Worm (Caenorhabditis elegans) whole organism, L2 larva: ENCODE results near the gene T28A11.18.

Experiments
- C34F6.9 ChIP-seq: fragments of 150-350 bp; optimal IDR thresholded peaks from 2 replicates; lab custom pipeline; 2014; ENCODE audit warnings: missing biosample characterization, missing genetic modification characterization
- F13H6.1 ChIP-seq: sonication (generic microtip); optimal IDR thresholded peaks from 2 replicates; lab custom pipeline; 2016; ENCODE audit warnings: missing genetic modification characterization, missing compliant biosample characterization
- alr-1 ChIP-seq: fragments of 150-350 bp; optimal IDR thresholded peaks from 2 replicates; lab custom pipeline; 2014; ENCODE audit warnings: missing biosample characterization, missing genetic modification characterization
- aly-2 ChIP-seq: fragments of 150-350 bp; optimal IDR thresholded peaks from 2 replicates; lab custom pipeline; 2014; ENCODE audit warnings: missing biosample characterization, missing genetic modification characterization
- ama-1 ChIP-seq: fragments of 150-350 bp; optimal IDR thresholded peaks from 2 replicates; lab custom pipeline; 2018; ENCODE audit warnings: inconsistent platforms
- blmp-1 ChIP-seq: sonication (generic microtip); optimal IDR thresholded peaks from 2 replicates; lab custom pipeline; 2017; ENCODE audit warnings: missing genetic modification characterization, mild to moderate bottlenecking, missing compliant biosample characterization, antibody characterized with exemption, moderate library complexity; ENCODE audit not compliant: insufficient read depth
- ceh-16 ChIP-seq: fragments of 150-350 bp; optimal IDR thresholded peaks from 2 replicates; lab custom pipeline; 2014; ENCODE audit warnings: missing biosample characterization, missing genetic modification characterization
- crh-2 ChIP-seq: sonication (generic microtip); optimal IDR thresholded peaks from 2 replicates; lab custom pipeline; 2017; ENCODE audit warnings: missing biosample characterization, missing genetic modification characterization
- dmd-4 ChIP-seq: sonication (generic microtip); optimal IDR thresholded peaks from 2 replicates; lab custom pipeline; 2017; ENCODE audit warnings: missing biosample characterization, missing genetic modification characterization
- egl-27 ChIP-seq: sonication (generic microtip); optimal IDR thresholded peaks from 3 replicates; lab custom pipeline; 2017; ENCODE audit warnings: missing biosample characterization, missing genetic modification reagents, missing genetic modification characterization
- elt-1 ChIP-seq: fragments of 150-350 bp; optimal IDR thresholded peaks from 2 replicates; lab custom pipeline; 2014; ENCODE audit warnings: missing biosample characterization, missing genetic modification characterization
- fos-1 ChIP-seq: fragments of 150-350 bp; optimal IDR thresholded peaks from 2 replicates; lab custom pipeline; 2014; ENCODE audit warnings: missing biosample characterization, missing genetic modification characterization
- gmeb-1 ChIP-seq: fragments of 150-350 bp; optimal IDR thresholded peaks from 2 replicates; lab custom pipeline; 2014; ENCODE audit warnings: missing biosample characterization, missing genetic modification characterization
- lin-11 ChIP-seq: fragments of 150-350 bp; sonication (generic microtip); optimal IDR thresholded peaks from 2 replicates; lab custom pipeline; 2014; ENCODE audit warnings: missing biosample characterization, missing genetic modification characterization, inconsistent platforms, mixed read lengths
- lin-13 ChIP-seq: fragments of 150-350 bp; optimal IDR thresholded peaks from 2 replicates; lab custom pipeline; 2014; ENCODE audit warnings: missing biosample characterization, missing genetic modification reagents, missing genetic modification characterization
- lin-39 ChIP-seq: fragments of 150-350 bp; optimal IDR thresholded peaks from 2 replicates; lab custom pipeline; 2014; ENCODE audit warnings: missing biosample characterization, missing genetic modification reagents, missing genetic modification characterization
- lsy-2 ChIP-seq, 2 experiments: fragments of 150-350 bp in 1 of 2; sonication (generic microtip) in 1 of 2; optimal IDR thresholded peaks; 2 replicates each; lab custom pipeline; 2014 to 2017; ENCODE audit warnings: missing biosample characterization in 2 of 2, missing genetic modification characterization in 2 of 2
- mbf-1 ChIP-seq: sonication (generic microtip); optimal IDR thresholded peaks from 2 replicates; lab custom pipeline; 2017; ENCODE audit warnings: missing biosample characterization, missing genetic modification characterization
- mdl-1 ChIP-seq, 2 experiments: fragments of 150-350 bp in 1 of 2; sonication (generic microtip) in 1 of 2; optimal IDR thresholded peaks; 2 replicates each; lab custom pipeline; 2017; ENCODE audit warnings: missing biosample characterization in 2 of 2, missing genetic modification characterization in 2 of 2
- nhr-12 ChIP-seq: fragments of 150-350 bp; optimal IDR thresholded peaks from 2 replicates; lab custom pipeline; 2014; ENCODE audit warnings: missing biosample characterization, missing genetic modification characterization
- nhr-129 ChIP-seq: fragments of 150-350 bp; optimal IDR thresholded peaks from 2 replicates; lab custom pipeline; 2014; ENCODE audit warnings: missing biosample characterization, missing genetic modification characterization
- nhr-21 ChIP-seq: fragments of 150-350 bp; optimal IDR thresholded peaks from 2 replicates; lab custom pipeline; 2014; ENCODE audit warnings: missing biosample characterization, missing genetic modification characterization
- nhr-237 ChIP-seq: fragments of 150-350 bp; optimal IDR thresholded peaks from 2 replicates; lab custom pipeline; 2014; ENCODE audit warnings: missing biosample characterization, missing genetic modification characterization
- nhr-25 ChIP-seq: fragments of 150-350 bp; sonication (generic microtip); optimal IDR thresholded peaks from 3 replicates; lab custom pipeline; 2014; ENCODE audit warnings: missing biosample characterization, missing genetic modification characterization
- nhr-6 ChIP-seq: fragments of 150-350 bp; optimal IDR thresholded peaks from 2 replicates; lab custom pipeline; 2014; ENCODE audit warnings: missing biosample characterization, missing genetic modification characterization
- nhr-77 ChIP-seq: fragments of 150-350 bp; optimal IDR thresholded peaks from 2 replicates; lab custom pipeline; 2014; ENCODE audit warnings: missing biosample characterization, missing genetic modification characterization
- peb-1 ChIP-seq: fragments of 150-350 bp; optimal IDR thresholded peaks from 2 replicates; lab custom pipeline; 2014; ENCODE audit warnings: missing biosample characterization, missing genetic modification characterization
- sem-4 ChIP-seq: fragments of 150-350 bp; optimal IDR thresholded peaks from 2 replicates; lab custom pipeline; 2014; ENCODE audit warnings: missing biosample characterization, missing genetic modification reagents, missing genetic modification characterization
- sma-3 ChIP-seq: sonication (generic microtip); optimal IDR thresholded peaks from 2 replicates; lab custom pipeline; 2016; ENCODE audit warnings: missing genetic modification reagents, missing genetic modification characterization, missing compliant biosample characterization
- sma-9 ChIP-seq, 2 experiments: fragments of 150-350 bp in 1 of 2; sonication (generic microtip) in 1 of 2; optimal IDR thresholded peaks; 2 replicates each; lab custom pipeline; 2014 to 2016; ENCODE audit warnings: missing genetic modification characterization in 2 of 2, mild to moderate bottlenecking in 1 of 2, missing biosample characterization in 1 of 2, missing compliant biosample characterization in 1 of 2, missing genetic modification reagents in 1 of 2, moderate library complexity in 1 of 2
- snpc-4 ChIP-seq: fragments of 150-350 bp; optimal IDR thresholded peaks from 2 replicates; lab custom pipeline; 2014; ENCODE audit warnings: missing biosample characterization, missing genetic modification characterization
- unc-55 ChIP-seq: fragments of 150-350 bp; sonication (generic microtip); optimal IDR thresholded peaks from 3 replicates; lab custom pipeline; 2014; ENCODE audit warnings: missing biosample characterization, missing genetic modification reagents, missing genetic modification characterization
- unc-62 ChIP-seq: fragments of 150-350 bp; optimal IDR thresholded peaks from 2 replicates; lab custom pipeline; 2014; ENCODE audit warnings: missing biosample characterization, missing genetic modification reagents, missing genetic modification characterization
- zag-1 ChIP-seq: fragments of 150-350 bp; optimal IDR thresholded peaks from 2 replicates; lab custom pipeline; 2014; ENCODE audit warnings: missing biosample characterization, missing genetic modification characterization
- ztf-4 ChIP-seq: fragments of 150-350 bp; optimal IDR thresholded peaks from 2 replicates; lab custom pipeline; 2014; ENCODE audit warnings: missing biosample characterization, missing genetic modification characterization

The T28A11.18 gene

DNA sequence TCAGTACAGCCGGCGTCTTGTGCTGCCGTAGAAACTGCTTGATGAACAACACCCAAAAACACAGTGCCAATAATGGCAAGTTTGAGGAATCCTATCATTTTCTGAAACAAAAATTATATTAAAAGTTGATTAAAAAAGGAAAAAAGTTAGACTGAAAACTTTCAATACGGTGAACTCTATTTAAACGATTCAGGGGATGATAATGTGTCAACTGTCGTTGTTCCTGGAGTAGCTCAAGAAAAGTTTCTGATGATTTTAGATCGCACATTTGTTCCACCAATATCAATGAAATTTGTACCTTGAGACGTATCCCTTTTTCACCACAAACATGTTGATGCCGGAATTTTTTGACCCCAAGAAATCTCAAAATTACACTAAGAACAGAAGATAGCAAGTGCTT lies at the start of gene T28A11.18:
TSS of gene T28A11.18 (minus strand) at position 101 of the 400 bp plus-strand sequence.
- no peak for TF ChIP-seq lsy-2 (tag; optimal IDR thresholded peaks at IDR 0.05; lab: Kevin White, UChicago)
- TF ChIP-seq, all 48 proteins: peak for 0

DNA sequence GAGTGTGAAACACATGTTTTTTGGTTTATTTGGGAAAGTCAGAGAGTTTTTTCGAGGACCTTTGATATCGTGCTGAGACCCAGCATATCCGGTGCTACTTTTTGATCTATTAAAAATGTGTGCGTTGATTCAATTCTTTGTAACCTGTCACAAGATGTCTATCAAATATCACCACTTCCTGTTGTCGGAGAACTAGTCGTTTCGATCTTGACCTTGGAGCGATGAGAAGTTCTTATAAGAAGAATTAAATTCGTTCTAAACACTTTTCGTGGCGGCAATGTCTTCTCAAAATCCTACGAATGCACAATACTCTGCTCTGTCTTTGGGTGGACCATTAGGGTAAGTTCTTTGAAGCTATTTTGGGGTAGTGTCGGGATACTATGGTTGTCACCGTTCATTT lies 48.3 kb upstream of the T28A11.18 start, which contains the start of gene F35F10.1:
TSS of gene F35F10.1 (plus strand) at position 200 of the 400 bp plus-strand sequence.
- no peak for TF ChIP-seq ztf-4 (tag; lab: Kevin White, UChicago)
- TF ChIP-seq sma-9 (GFP tag; optimal IDR thresholded peaks at IDR 0.05; lab: Kevin White, UChicago): peak; percentile 70
- TF ChIP-seq sma-9 (tag; optimal IDR thresholded peaks at IDR 0.05; lab: Kevin White, UChicago): no peak

DNA sequence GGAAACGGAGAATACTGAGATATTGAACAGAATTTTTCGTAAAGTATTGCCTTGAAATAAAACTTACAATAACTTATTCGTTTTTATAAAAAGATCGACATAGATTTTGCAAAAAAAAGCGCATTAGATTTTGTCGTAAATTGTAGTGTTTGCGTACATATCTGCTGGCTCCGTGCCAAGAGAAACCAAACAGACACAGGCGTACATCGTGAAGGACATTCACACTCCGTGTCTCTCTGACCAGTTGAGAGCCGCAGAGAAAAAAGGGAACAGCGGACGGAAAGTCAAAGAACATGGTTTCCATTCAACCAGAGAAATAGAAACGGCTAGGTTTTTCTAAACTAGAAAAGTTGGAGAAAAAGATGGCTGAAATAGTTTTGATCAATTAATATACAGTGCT lies 47.5 kb upstream of the T28A11.18 start, which contains the start of gene arrd-19:
TSS of gene arrd-19 (minus strand) at position 209 of the 400 bp plus-strand sequence.
- peak; percentile 76 for TF ChIP-seq nhr-6 (tag; lab: Kevin White, UChicago)
- peak; percentile 41 to 88 for TF ChIP-seq lsy-2 (tag; optimal IDR thresholded peaks at IDR 0.05; lab: Kevin White, UChicago)
- peak; percentile 80 for TF ChIP-seq nhr-129 (tag; lab: Kevin White, UChicago)
- peak; percentile 82 for TF ChIP-seq nhr-21
- no peak for TF ChIP-seq ama-1 (lab: Kevin White, UChicago)
- TF ChIP-seq unc-55: peak; percentile 69
- peak; percentile 84 for TF ChIP-seq nhr-25 (tag; lab: Kevin White, UChicago)
- TF ChIP-seq gmeb-1 (tag; lab: Kevin White, UChicago): peak; percentile 47
- peak; percentile 91 for TF ChIP-seq C34F6.9 (tag; lab: Kevin White, UChicago)
- peak; percentile 64 for TF ChIP-seq zag-1 (tag; lab: Kevin White, UChicago)
- TF ChIP-seq ceh-16: no peak
- no peak for TF ChIP-seq peb-1 (tag; lab: Kevin White, UChicago)
- TF ChIP-seq mdl-1 (tag; optimal IDR thresholded peaks at IDR 0.05; lab: Kevin White, UChicago): peak; percentile 58 to 65
- peak; percentile 72 for TF ChIP-seq fos-1 (tag; lab: Kevin White, UChicago)
- TF ChIP-seq blmp-1 (tag; lab: Kevin White, UChicago): peak; percentile 68
- peak; percentile 72 for TF ChIP-seq sma-3 (GFP tag; lab: Kevin White, UChicago)
- peak; percentile 76 for TF ChIP-seq lin-13
- TF ChIP-seq sem-4: peak; percentile 64
- TF ChIP-seq aly-2 (tag; lab: Kevin White, UChicago): no peak
- TF ChIP-seq alr-1 (tag; lab: Kevin White, UChicago): no peak
- peak; percentile 40 for TF ChIP-seq ztf-4 (tag; lab: Kevin White, UChicago)
- no peak for TF ChIP-seq unc-62 (GFP tag; lab: Kevin White, UChicago)
- peak; percentile 91 for TF ChIP-seq F13H6.1 (tag; lab: Kevin White, UChicago)
- TF ChIP-seq sma-9 (GFP tag; optimal IDR thresholded peaks at IDR 0.05; lab: Kevin White, UChicago): peak; percentile 98
- no peak for TF ChIP-seq sma-9 (tag; optimal IDR thresholded peaks at IDR 0.05; lab: Kevin White, UChicago)
- TF ChIP-seq lin-11 (tag; lab: Kevin White, UChicago): peak; percentile 24
- peak; percentile 31 for TF ChIP-seq snpc-4 (tag; lab: Kevin White, UChicago)
- peak; percentile 80 for TF ChIP-seq crh-2 (tag; lab: Kevin White, UChicago)
- TF ChIP-seq nhr-77 (tag; lab: Kevin White, UChicago): no peak
- TF ChIP-seq egl-27 (tag; lab: Kevin White, UChicago): peak; percentile 78
- TF ChIP-seq nhr-237: no peak

ce11 chrV:3312067-3312666 lies 44.3 kb upstream of the T28A11.18 start, which contains the start of gene arrd-18:
Gene arrd-18, minus strand, starts transcription at chrV:3312117.
- peak; percentile 59 for TF ChIP-seq C34F6.9 (tag; lab: Kevin White, UChicago)
- TF ChIP-seq sma-9 (GFP tag; optimal IDR thresholded peaks at IDR 0.05; lab: Kevin White, UChicago): peak; percentile 87
- no peak for TF ChIP-seq sma-9 (tag; optimal IDR thresholded peaks at IDR 0.05; lab: Kevin White, UChicago)
- TF ChIP-seq unc-55: peak; percentile 40
- peak; percentile 83 for TF ChIP-seq F13H6.1 (tag; lab: Kevin White, UChicago)
- TF ChIP-seq lin-39: no peak
- TF ChIP-seq lsy-2 (tag; optimal IDR thresholded peaks at IDR 0.05; lab: Kevin White, UChicago): peak in 1 of 2 experiments; percentile 43

DNA sequence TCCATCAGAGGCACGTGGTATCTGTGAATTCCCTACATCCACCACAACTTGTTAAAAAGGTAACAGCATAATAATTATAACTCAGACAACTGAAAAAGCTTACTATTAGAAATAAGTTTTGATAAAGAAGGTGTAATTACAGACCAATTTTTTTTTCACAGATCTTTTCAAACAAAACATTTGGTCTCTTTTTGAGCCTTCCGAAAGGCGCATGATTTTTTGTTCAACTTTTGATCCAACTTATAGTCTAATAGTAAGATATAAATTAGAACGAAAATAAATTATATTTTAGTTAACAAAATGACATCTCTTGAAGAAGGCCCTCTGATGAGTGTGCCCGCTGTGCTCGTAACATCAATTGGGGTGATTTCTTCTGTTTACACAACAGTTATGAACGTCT lies 40.3 kb upstream of the T28A11.18 start, which contains the start of gene srbc-3:
TSS of gene srbc-3 (plus strand) at position 301 of the 400 bp plus-strand sequence.
- TF ChIP-seq gmeb-1 (tag; lab: Kevin White, UChicago): no peak
- no peak for TF ChIP-seq peb-1 (tag; lab: Kevin White, UChicago)
- no peak for TF ChIP-seq mbf-1 (tag; lab: Kevin White, UChicago)
- TF ChIP-seq snpc-4 (tag; lab: Kevin White, UChicago): no peak
- no peak for TF ChIP-seq nhr-237
- TF ChIP-seq crh-2 (tag; lab: Kevin White, UChicago): no peak
- TF ChIP-seq nhr-77 (tag; lab: Kevin White, UChicago): no peak
- TF ChIP-seq blmp-1 (tag; lab: Kevin White, UChicago): no peak
- no peak for TF ChIP-seq ama-1 (lab: Kevin White, UChicago)
- TF ChIP-seq nhr-12 (tag; lab: Kevin White, UChicago): no peak
- TF ChIP-seq lsy-2 (tag; optimal IDR thresholded peaks at IDR 0.05; lab: Kevin White, UChicago): no peak
- no peak for TF ChIP-seq sma-3 (GFP tag; lab: Kevin White, UChicago)
- TF ChIP-seq lin-13: no peak
- TF ChIP-seq zag-1 (tag; lab: Kevin White, UChicago): no peak
- TF ChIP-seq ztf-4 (tag; lab: Kevin White, UChicago): no peak
- no peak for TF ChIP-seq elt-1
- TF ChIP-seq dmd-4 (tag; lab: Kevin White, UChicago): no peak
- no peak for TF ChIP-seq lin-11 (tag; lab: Kevin White, UChicago)
- no peak for TF ChIP-seq mdl-1 (tag; optimal IDR thresholded peaks at IDR 0.05; lab: Kevin White, UChicago)
